Fruit fly (Drosophila melanogaster) whole organism, embryonic: ENCODE data around the gene CG34002.
A peak's percentile ranks its signal among the peaks of the same experiment; 100 is the strongest.

Experiments
- Abd-B ChIP-seq: fragments of 200-800 bp; sonication (Bioruptor generic); optimal IDR thresholded peaks from 2 replicates; lab custom pipeline; 2018; ENCODE audit warnings: missing biosample characterization, mild to moderate bottlenecking, missing genetic modification characterization, moderate library complexity
- Antp ChIP-seq: fragments of 200-800 bp; sonication (Bioruptor generic); optimal IDR thresholded peaks from 3 replicates; lab custom pipeline; 2016; ENCODE audit warnings: missing biosample characterization, missing genetic modification characterization
- C15 ChIP-seq: fragments of 200-800 bp; sonication (Bioruptor generic); IDR thresholded peaks from 3 replicates; pipeline ENCODE4 v1.3.6; 2022; ENCODE audit warnings: missing biosample characterization, missing genetic modification characterization
- CG10979 ChIP-seq: fragments of 200-800 bp; sonication (Bioruptor generic); optimal IDR thresholded peaks from 2 replicates; lab custom pipeline; 2018; ENCODE audit warnings: missing biosample characterization, mild to moderate bottlenecking, missing genetic modification characterization, moderate library complexity
- CG11093 ChIP-seq: fragments of 200-800 bp; sonication (Bioruptor generic); IDR thresholded peaks from 3 replicates; pipeline ENCODE4 v1.3.6; 2022; ENCODE audit warnings: missing biosample characterization, missing genetic modification characterization
- CG12071 ChIP-seq: fragments of 200-800 bp; sonication (Bioruptor generic); optimal IDR thresholded peaks from 3 replicates; lab custom pipeline; 2018; ENCODE audit warnings: missing biosample characterization, mild to moderate bottlenecking, missing genetic modification characterization
- CG12391 ChIP-seq: fragments of 200-800 bp; sonication (Bioruptor generic); optimal IDR thresholded peaks from 3 replicates; lab custom pipeline; 2018; ENCODE audit warnings: missing biosample characterization, mild to moderate bottlenecking, missing genetic modification characterization, moderate library complexity
- CG12942 ChIP-seq: fragments of 200-800 bp; sonication (Bioruptor generic); optimal IDR thresholded peaks from 3 replicates; lab custom pipeline; 2016; ENCODE audit warnings: missing biosample characterization, missing genetic modification characterization
- CG14014 ChIP-seq: fragments of 200-800 bp; sonication (Bioruptor generic); IDR thresholded peaks from 2 replicates; pipeline ENCODE4 v1.3.6; 2022; ENCODE audit warnings: missing biosample characterization, missing genetic modification characterization
- CG15479 ChIP-seq: fragments of 200-800 bp; sonication (Bioruptor generic); optimal IDR thresholded peaks from 3 replicates; lab custom pipeline; 2019; ENCODE audit warnings: missing biosample characterization, mild to moderate bottlenecking, missing genetic modification characterization, moderate library complexity
- CG1603 ChIP-seq: fragments of 200-800 bp; sonication (Bioruptor generic); optimal IDR thresholded peaks from 2 replicates; lab custom pipeline; 2019; ENCODE audit warnings: missing biosample characterization, mild to moderate bottlenecking, missing genetic modification characterization, moderate library complexity
- CG16863 ChIP-seq: fragments of 200-800 bp; sonication (Bioruptor generic); optimal IDR thresholded peaks from 3 replicates; lab custom pipeline; 2016; ENCODE audit warnings: missing biosample characterization, missing genetic modification characterization
- CG2202 ChIP-seq: fragments of 200-800 bp; sonication (Bioruptor generic); optimal IDR thresholded peaks from 2 replicates; lab custom pipeline; 2018; ENCODE audit warnings: missing biosample characterization, mild to moderate bottlenecking, missing genetic modification characterization
- CG2875 ChIP-seq: fragments of 200-800 bp; sonication (Bioruptor generic); optimal IDR thresholded peaks from 2 replicates; lab custom pipeline; 2017; ENCODE audit warnings: missing biosample characterization, mild to moderate bottlenecking, missing genetic modification characterization, missing genetic modification reagents
- CG31388 ChIP-seq: fragments of 200-800 bp; sonication (Bioruptor generic); optimal IDR thresholded peaks from 2 replicates; lab custom pipeline; 2016; ENCODE audit warnings: missing biosample characterization, missing genetic modification characterization
- CG31441 ChIP-seq: fragments of 200-800 bp; sonication (Bioruptor generic); IDR thresholded peaks from 2 replicates; pipeline ENCODE4 v1.3.6; 2022; ENCODE audit warnings: missing biosample characterization, missing genetic modification characterization
- CG3726 ChIP-seq: fragments of 200-800 bp; sonication (Bioruptor generic); IDR thresholded peaks from 3 replicates; pipeline ENCODE4, ENCODE4 v1.3.6; 2022; ENCODE audit warnings: missing biosample characterization, missing genetic modification characterization
- CG4820 ChIP-seq: fragments of 200-800 bp; sonication (Bioruptor generic); optimal IDR thresholded peaks from 3 replicates; lab custom pipeline; 2016; ENCODE audit warnings: missing biosample characterization, missing genetic modification characterization
- CG7987 ChIP-seq: fragments of 200-800 bp; sonication (Bioruptor generic); optimal IDR thresholded peaks from 2 replicates; lab custom pipeline; 2018; ENCODE audit warnings: missing biosample characterization, mild to moderate bottlenecking, missing genetic modification characterization, moderate library complexity
- CG8290 ChIP-seq, 3 experiments: fragments of 200-800 bp; sonication (Bioruptor generic); optimal IDR thresholded peaks; 2 replicates each; lab custom pipeline; 2016 to 2019; ENCODE audit warnings: missing biosample characterization in 3 of 3, missing genetic modification characterization in 3 of 3, mild to moderate bottlenecking in 2 of 3, moderate library complexity in 1 of 3
- CG8765 ChIP-seq: fragments of 200-800 bp; sonication (Bioruptor generic); IDR thresholded peaks from 2 replicates; pipeline ENCODE4 v1.3.6; 2022; ENCODE audit warnings: missing biosample characterization, missing genetic modification characterization
- CG8944 ChIP-seq: fragments of 200-800 bp; sonication (Bioruptor generic); optimal IDR thresholded peaks from 3 replicates; lab custom pipeline; 2016; ENCODE audit warnings: missing biosample characterization, missing genetic modification characterization
- CG9437 ChIP-seq: fragments of 200-800 bp; sonication (Bioruptor generic); optimal IDR thresholded peaks from 2 replicates; lab custom pipeline; 2018; ENCODE audit warnings: missing biosample characterization, mild to moderate bottlenecking, missing genetic modification characterization
- CTCF ChIP-seq: fragments of 200-800 bp; sonication (Bioruptor generic); optimal IDR thresholded peaks from 2 replicates; lab custom pipeline; 2017; ENCODE audit warnings: missing biosample characterization, mild to moderate bottlenecking, missing genetic modification characterization, moderate library complexity
- Dad ChIP-seq: fragments of 200-800 bp; sonication (Bioruptor generic); optimal IDR thresholded peaks from 3 replicates; lab custom pipeline; 2016; ENCODE audit warnings: missing biosample characterization, missing genetic modification characterization
- Dip2 ChIP-seq: fragments of 200-800 bp; sonication (Bioruptor generic); IDR thresholded peaks from 2 replicates; pipeline ENCODE4 v1.3.6; 2022; ENCODE audit warnings: missing biosample characterization, missing genetic modification characterization
- HLH3B ChIP-seq: fragments of 200-800 bp; sonication (Bioruptor generic); IDR thresholded peaks from 2 replicates; pipeline ENCODE4 v1.3.6; 2022; ENCODE audit warnings: missing biosample characterization, missing genetic modification characterization
- Hr51 ChIP-seq, 2 experiments: fragments of 200-800 bp; sonication (Bioruptor generic); optimal IDR thresholded peaks; 2 replicates in 1 of 2; 3 replicates in 1 of 2; lab custom pipeline; 2016 to 2018; ENCODE audit warnings: missing biosample characterization in 2 of 2, missing genetic modification characterization in 2 of 2, mild to moderate bottlenecking in 1 of 2, moderate library complexity in 1 of 2
- Opbp ChIP-seq: fragments of 200-800 bp; sonication (Bioruptor generic); IDR thresholded peaks from 3 replicates; pipeline ENCODE4 v1.3.6; 2022; ENCODE audit warnings: missing biosample characterization, missing genetic modification characterization; ENCODE audit not compliant: partially characterized antibody
- Stat92E ChIP-seq, 3 experiments: fragments of >200 bp in 2 of 3; fragments of 200-800 bp in 1 of 3; sonication (Bioruptor generic) in 1 of 3; optimal IDR thresholded peaks; 2 replicates each; lab custom pipeline; 2017 to 2019; ENCODE audit warnings: missing biosample characterization in 3 of 3, missing genetic modification characterization in 3 of 3, mild to moderate bottlenecking in 1 of 3, moderate library complexity in 1 of 3
- cad ChIP-seq: fragments of >200 bp; optimal IDR thresholded peaks from 2 replicates; lab custom pipeline; 2017; ENCODE audit warnings: missing biosample characterization, missing genetic modification characterization
- ci ChIP-seq: fragments of 200-800 bp; sonication (Bioruptor generic); IDR thresholded peaks from 3 replicates; pipeline ENCODE4 v1.3.6; 2022; ENCODE audit warnings: missing biosample characterization, missing genetic modification characterization
- fu2 ChIP-seq: fragments of 200-800 bp; sonication (Bioruptor generic); optimal IDR thresholded peaks from 2 replicates; lab custom pipeline; 2016; ENCODE audit warnings: missing biosample characterization, missing genetic modification characterization
- grau ChIP-seq: fragments of 200-800 bp; optimal IDR thresholded peaks from 3 replicates; lab custom pipeline; 2019; ENCODE audit warnings: missing biosample characterization, mild to moderate bottlenecking, missing genetic modification characterization, moderate library complexity
- grn ChIP-seq: fragments of 200-800 bp; sonication (Bioruptor generic); optimal IDR thresholded peaks from 3 replicates; lab custom pipeline; 2017; ENCODE audit warnings: missing biosample characterization, missing genetic modification characterization
- gro ChIP-seq: fragments of 200-800 bp; sonication (Bioruptor generic); optimal IDR thresholded peaks from 2 replicates; lab custom pipeline; 2016; ENCODE audit warnings: missing biosample characterization, missing genetic modification characterization
- hkb ChIP-seq, 2 experiments: fragments of 200-800 bp in 1 of 2; fragments of >200 bp in 1 of 2; sonication (Bioruptor generic) in 1 of 2; IDR thresholded peaks in 1 of 2; optimal IDR thresholded peaks in 1 of 2; 2 replicates each; pipeline versions ENCODE4 v1.3.6 to Lab custom; 2017 to 2022; ENCODE audit warnings: missing biosample characterization in 1 of 2, missing genetic modification characterization in 1 of 2
- klu ChIP-seq: fragments of 200-800 bp; sonication (Bioruptor generic); IDR thresholded peaks from 2 replicates; pipeline ENCODE4 v1.3.6; 2022; ENCODE audit warnings: missing biosample characterization, missing genetic modification characterization
- mirr ChIP-seq: fragments of 200-800 bp; sonication (Bioruptor generic); optimal IDR thresholded peaks from 3 replicates; lab custom pipeline; 2018; ENCODE audit warnings: missing biosample characterization, mild to moderate bottlenecking, missing genetic modification characterization
- nau ChIP-seq: fragments of 200-800 bp; sonication (Bioruptor generic); optimal IDR thresholded peaks from 3 replicates; lab custom pipeline; 2017; ENCODE audit warnings: missing biosample characterization, mild to moderate bottlenecking, missing genetic modification characterization, missing genetic modification reagents
- onecut ChIP-seq: fragments of 200-800 bp; sonication (Bioruptor generic); IDR thresholded peaks from 2 replicates; pipeline ENCODE4 v1.3.6; 2022; ENCODE audit warnings: missing biosample characterization, missing genetic modification characterization
- pnt ChIP-seq: fragments of 200-800 bp; sonication (Bioruptor generic); optimal IDR thresholded peaks from 3 replicates; lab custom pipeline; 2016; ENCODE audit warnings: missing biosample characterization, missing genetic modification characterization
- row ChIP-seq: fragments of 200-800 bp; sonication (Bioruptor generic); IDR thresholded peaks from 3 replicates; pipeline ENCODE4 v1.3.6; 2022; ENCODE audit warnings: missing biosample characterization, missing genetic modification characterization
- run ChIP-seq: fragments of 200-800 bp; sonication (Bioruptor generic); optimal IDR thresholded peaks from 3 replicates; lab custom pipeline; 2018; ENCODE audit warnings: missing biosample characterization, mild to moderate bottlenecking, missing genetic modification characterization
- schlank ChIP-seq: fragments of 200-800 bp; sonication (Bioruptor generic); optimal IDR thresholded peaks from 2 replicates; lab custom pipeline; 2018; ENCODE audit warnings: missing biosample characterization, mild to moderate bottlenecking, missing genetic modification characterization
- slbo ChIP-seq: fragments of 200-800 bp; sonication (Bioruptor generic); IDR thresholded peaks from 2 replicates; pipeline ENCODE4 v1.3.6; 2022; ENCODE audit warnings: missing biosample characterization, missing genetic modification characterization
- ssp ChIP-seq: fragments of 200-800 bp; sonication (Bioruptor generic); IDR thresholded peaks from 2 replicates; pipeline ENCODE4 v1.3.6; 2022; ENCODE audit warnings: missing biosample characterization, missing genetic modification characterization
- stc ChIP-seq: fragments of 200-800 bp; sonication (Bioruptor generic); IDR thresholded peaks from 2 replicates; pipeline ENCODE4 v1.3.6; 2022; ENCODE audit warnings: missing biosample characterization, missing genetic modification characterization
- tin ChIP-seq: fragments of 200-800 bp; sonication (Bioruptor generic); optimal IDR thresholded peaks from 3 replicates; lab custom pipeline; 2016; ENCODE audit warnings: missing biosample characterization, missing genetic modification characterization
- usp ChIP-seq: fragments of >200 bp; optimal IDR thresholded peaks from 2 replicates; lab custom pipeline; 2017; ENCODE audit warnings: missing biosample characterization, missing genetic modification characterization
- vnd ChIP-seq: fragments of 200-800 bp; sonication (Bioruptor generic); IDR thresholded peaks from 3 replicates; pipeline ENCODE4 v1.3.6; 2022; ENCODE audit warnings: missing biosample characterization, missing genetic modification characterization; ENCODE audit not compliant: partially characterized antibody
- wek ChIP-seq: fragments of 200-800 bp; sonication (Bioruptor generic); optimal IDR thresholded peaks from 3 replicates; lab custom pipeline; 2018; ENCODE audit warnings: missing biosample characterization, mild to moderate bottlenecking, missing genetic modification characterization, moderate library complexity

Gene CG34002

DNA sequence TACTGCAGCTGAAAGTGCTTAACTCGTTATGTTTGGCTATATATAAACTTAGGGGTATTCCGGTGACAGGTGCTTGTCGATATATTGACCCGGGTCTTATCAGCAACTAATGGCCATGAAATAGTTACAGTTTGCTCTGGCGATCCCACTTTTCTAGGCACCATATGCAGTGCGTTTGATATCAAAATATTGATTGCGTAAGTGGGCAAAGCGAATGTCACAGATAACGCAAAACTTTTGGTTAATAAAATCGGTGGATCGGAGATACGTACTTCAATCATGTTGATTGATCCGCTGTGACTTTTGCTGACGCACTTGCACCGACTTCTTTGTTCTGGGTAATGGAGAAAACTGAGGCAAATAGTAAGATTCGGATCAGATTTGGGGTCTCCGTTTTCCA, 46.3 kb downstream of the CG34002 start (continued):
- TF ChIP-seq vnd (no peak), CG1603 (tag; lab: Kevin White, UChicago) (peak; percentile 2), Hr51 (GFP tag; optimal IDR thresholded peaks at IDR 0.05; lab: Kevin White, UChicago) (no peak), wek (GFP tag; lab: Kevin White, UChicago) (peak; percentile 81), CG3726 (GFP tag; lab: Robert Waterston, UW) (no peak), CG12942 (GFP tag; lab: Kevin White, UChicago) (no peak), Dad (no peak), C15 (GFP tag; lab: Robert Waterston, UW) (no peak), CG10979 (no peak), gro (GFP tag; lab: Kevin White, UChicago) (no peak), slbo (GFP tag; lab: Robert Waterston, UW) (no peak; the same call in none of the 2 replicates), row (GFP tag; lab: Robert Waterston, UW) (peak; percentile 15; the same call in 1 of the 3 replicates), nau (GFP tag; lab: Kevin White, UChicago) (no peak), ci (no peak), CG4820 (GFP tag; lab: Kevin White, UChicago) (no peak), tin (GFP tag; lab: Kevin White, UChicago) (no peak), CG31388 (GFP tag; lab: Kevin White, UChicago) (no peak), HLH3B (GFP tag; lab: Robert Waterston, UW) (no peak), CG9437 (GFP tag; lab: Kevin White, UChicago) (no peak), CG8765 (GFP tag; lab: Robert Waterston, UW) (no peak), schlank (tag; lab: Kevin White, UChicago) (no peak), CG2875 (GFP tag; lab: Kevin White, UChicago) (no peak), CG15479 (GFP tag; lab: Kevin White, UChicago) (no peak), Dip2 (GFP tag; lab: Robert Waterston, UW) (no peak), CG2202 (tag; lab: Kevin White, UChicago) (no peak), Opbp (GFP tag; lab: Robert Waterston, UW) (no peak), CG12391 (tag; lab: Kevin White, UChicago) (no peak), run (no peak), stc (GFP tag; lab: Robert Waterston, UW) (0 out of 2 replicates have a peak, but pooled peaks have one; percentile 6), cad (GFP tag; lab: Kevin White, UChicago) (no peak), Stat92E (GFP tag; optimal IDR thresholded peaks at IDR 0.05; lab: Kevin White, UChicago) (no peak), CG16863 (GFP tag; lab: Kevin White, UChicago) (no peak), CG14014 (GFP tag; lab: Robert Waterston, UW) (no peak), klu (GFP tag; lab: Robert Waterston, UW) (no peak), Abd-B (GFP tag; lab: Kevin White, UChicago) (no peak), CG12071 (GFP tag; lab: Kevin White, UChicago) (no peak), CG8944 (GFP tag; lab: Kevin White, UChicago) (no peak), pnt (GFP tag; lab: Kevin White, UChicago) (no peak), fu2 (no peak), CTCF (GFP tag; lab: Kevin White, UChicago) (no peak), CG11093 (no peak), Antp (GFP tag; lab: Kevin White, UChicago) (no peak), hkb (optimal IDR thresholded peaks at IDR 0.05; lab: Kevin White, UChicago) (no peak), hkb (GFP tag; IDR thresholded peaks at IDR 0.05; lab: Robert Waterston, UW) (no peak), grau (tag; lab: Kevin White, UChicago) (peak; percentile 45), grn (peak; percentile 64), usp (GFP tag; lab: Kevin White, UChicago) (no peak), mirr (GFP tag; lab: Kevin White, UChicago) (peak; percentile 61), CG7987 (GFP tag; lab: Kevin White, UChicago) (no peak), CG8290 (GFP tag; optimal IDR thresholded peaks at IDR 0.05; lab: Kevin White, UChicago) (no peak), CG8290 (tag; optimal IDR thresholded peaks at IDR 0.05; lab: Kevin White, UChicago) (peak in 1 of 2 experiments; percentile 41), CG31441 (GFP tag; lab: Robert Waterston, UW) (no peak), onecut (GFP tag; lab: Robert Waterston, UW) (no peak), ssp (GFP tag; lab: Robert Waterston, UW) (no peak)
